Worm (Caenorhabditis elegans) whole organism, L3 larva: ENCODE results near the gene rbm-34.

ENCODE experiments used
- ceh-82 ChIP-seq: fragments of 150-350 bp; optimal IDR thresholded peaks from 2 replicates; lab custom pipeline; 2014; ENCODE audit warnings: missing biosample characterization, missing genetic modification characterization
- lin-39 ChIP-seq: fragments of 150-350 bp; optimal IDR thresholded peaks from 2 replicates; lab custom pipeline; 2018; ENCODE audit warnings: missing biosample characterization, missing genetic modification reagents, missing genetic modification characterization
- nhr-11 ChIP-seq: fragments of 150-350 bp; optimal IDR thresholded peaks from 2 replicates; lab custom pipeline; 2014; ENCODE audit warnings: missing biosample characterization, missing genetic modification characterization
- skn-1 ChIP-seq: fragments of 150-350 bp; optimal IDR thresholded peaks from 2 replicates; lab custom pipeline; 2014; ENCODE audit warnings: missing biosample characterization, missing genetic modification characterization
- tbx-2 ChIP-seq: sonication (generic microtip); optimal IDR thresholded peaks from 2 replicates; lab custom pipeline; 2016; ENCODE audit warnings: mild to moderate bottlenecking, missing genetic modification characterization, missing compliant biosample characterization
- unc-62 ChIP-seq: fragments of 150-350 bp; sonication (generic microtip); optimal IDR thresholded peaks from 4 replicates; lab custom pipeline; 2014; ENCODE audit warnings: missing biosample characterization, missing genetic modification reagents, missing genetic modification characterization

ce11 chrIV:12105558-12105957 is 20.3 kb downstream of the rbm-34 start, which contains the start of gene M18.3:
- TF ChIP-seq lin-39 (tag; lab: Kevin White, UChicago) (no peak), nhr-11 (tag; lab: Kevin White, UChicago) (no peak), ceh-82 (tag; lab: Kevin White, UChicago) (no peak), tbx-2 (no peak), unc-62 (GFP tag; lab: Kevin White, UChicago) (no peak), skn-1 (tag; lab: Kevin White, UChicago) (no peak)
